Worm (Caenorhabditis elegans) whole organism, midembryonic: ENCODE measurements around the gene ssq-2.
"Not testable (repeated sequence)": the region's sequence is repeated elsewhere in the genome, so short reads cannot be mapped to it uniquely, and the experiment has no call there.

ENCODE experiments used
- T22C8.4 ChIP-seq: fragments of 200-800 bp; sonication (Bioruptor generic); IDR thresholded peaks from 2 replicates; pipeline ENCODE4 v1.3.6; 2022; ENCODE audit warnings: missing genetic modification characterization, missing compliant biosample characterization
- cog-1 ChIP-seq: sonication (generic microtip); optimal IDR thresholded peaks from 2 replicates; lab custom pipeline; 2016; ENCODE audit warnings: missing genetic modification characterization, missing compliant biosample characterization
- flt-1 ChIP-seq: fragments of 200-800 bp; sonication (Bioruptor generic); IDR thresholded peaks from 2 replicates; pipeline ENCODE4 v1.3.6; 2022; ENCODE audit warnings: missing genetic modification characterization, missing compliant biosample characterization
- klf-2 ChIP-seq: fragments of 200-800 bp; sonication (Bioruptor generic); conservative IDR thresholded peaks from 2 replicates; pipeline ENCODE4 v1.3.6; 2022; ENCODE audit warnings: missing genetic modification reagents, missing genetic modification characterization, missing compliant biosample characterization
- med-1 ChIP-seq: sonication (generic microtip); optimal IDR thresholded peaks from 2 replicates; lab custom pipeline; 2017; ENCODE audit warnings: missing genetic modification characterization, mild to moderate bottlenecking, missing compliant biosample characterization, antibody characterized with exemption, missing genetic modification reagents; ENCODE audit not compliant: insufficient read depth
- ref-1 ChIP-seq: fragments of 200-800 bp; sonication (Bioruptor generic); conservative IDR thresholded peaks from 2 replicates; pipeline ENCODE4 v1.3.6; 2022; ENCODE audit warnings: missing genetic modification reagents, missing genetic modification characterization, missing compliant biosample characterization
- tab-1 ChIP-seq: fragments of 200-800 bp; sonication (Bioruptor generic); IDR thresholded peaks from 2 replicates; pipeline ENCODE4 v1.3.6; 2022; ENCODE audit warnings: missing genetic modification characterization, missing compliant biosample characterization
- ztf-23 ChIP-seq: fragments of 200-800 bp; sonication (Bioruptor generic); IDR thresholded peaks from 2 replicates; pipeline ENCODE4 v1.3.6; 2022; ENCODE audit warnings: missing genetic modification reagents, missing genetic modification characterization, missing compliant biosample characterization
- ztf-29 ChIP-seq: fragments of 200-800 bp; sonication (Bioruptor generic); IDR thresholded peaks from 2 replicates; pipeline ENCODE4 v1.3.6; 2022; ENCODE audit warnings: missing genetic modification reagents, missing genetic modification characterization, missing compliant biosample characterization

The ssq-2 gene

DNA sequence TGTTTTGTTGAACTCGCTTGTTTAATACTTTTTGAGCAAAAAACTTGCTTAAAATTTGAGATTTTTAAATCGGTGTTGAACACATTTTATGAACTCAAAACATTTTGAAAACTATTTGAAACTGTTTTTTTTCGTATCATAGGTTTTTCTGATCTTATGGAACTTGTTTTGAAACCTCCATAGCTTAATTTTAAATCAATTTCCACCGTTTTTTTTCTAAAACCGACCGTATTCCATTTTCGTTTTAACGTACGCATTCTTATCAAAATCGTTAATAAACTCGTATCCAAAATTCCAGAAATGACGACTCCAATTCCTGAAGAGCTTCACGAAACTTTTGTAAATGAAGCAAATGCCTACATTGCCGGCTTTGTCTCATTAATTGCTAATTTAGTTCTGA is 12.4 kb downstream of the ssq-2 start, which contains the start of gene srm-2:
TSS of gene srm-2 (plus strand) at position 301 of the 400 bp plus-strand sequence.
- no peak for TF ChIP-seq ztf-23 (GFP tag; lab: Robert Waterston, UW)
- no peak for TF ChIP-seq med-1
- TF ChIP-seq klf-2 (GFP tag; lab: Robert Waterston, UW), result no peak
- no peak for TF ChIP-seq T22C8.4 (GFP tag; lab: Robert Waterston, UW)
- no peak for TF ChIP-seq ref-1
- TF ChIP-seq flt-1 (GFP tag; lab: Robert Waterston, UW), result no peak
- TF ChIP-seq ztf-29 (GFP tag; lab: Robert Waterston, UW), result no peak
- no peak for TF ChIP-seq cog-1 (tag; lab: Kevin White, UChicago)
- TF ChIP-seq tab-1 (GFP tag; lab: Robert Waterston, UW), result no peak

ce11 chrIV:5012241-5012640 is 16.3 kb downstream of the ssq-2 start, which contains the start of gene srm-1:
srm-1 (plus strand) TSS chrIV:5012541.
- TF ChIP-seq med-1, result no peak
- TF ChIP-seq T22C8.4 (GFP tag; lab: Robert Waterston, UW), result no peak
- TF ChIP-seq cog-1 (tag; lab: Kevin White, UChicago), result no peak
- TF ChIP-seq flt-1 (GFP tag; lab: Robert Waterston, UW), result no peak
- no peak for TF ChIP-seq ztf-29 (GFP tag; lab: Robert Waterston, UW)
- no peak for TF ChIP-seq ztf-23 (GFP tag; lab: Robert Waterston, UW)
- no peak for TF ChIP-seq tab-1 (GFP tag; lab: Robert Waterston, UW)
- TF ChIP-seq klf-2 (GFP tag; lab: Robert Waterston, UW), result no peak
- no peak for TF ChIP-seq ref-1

DNA sequence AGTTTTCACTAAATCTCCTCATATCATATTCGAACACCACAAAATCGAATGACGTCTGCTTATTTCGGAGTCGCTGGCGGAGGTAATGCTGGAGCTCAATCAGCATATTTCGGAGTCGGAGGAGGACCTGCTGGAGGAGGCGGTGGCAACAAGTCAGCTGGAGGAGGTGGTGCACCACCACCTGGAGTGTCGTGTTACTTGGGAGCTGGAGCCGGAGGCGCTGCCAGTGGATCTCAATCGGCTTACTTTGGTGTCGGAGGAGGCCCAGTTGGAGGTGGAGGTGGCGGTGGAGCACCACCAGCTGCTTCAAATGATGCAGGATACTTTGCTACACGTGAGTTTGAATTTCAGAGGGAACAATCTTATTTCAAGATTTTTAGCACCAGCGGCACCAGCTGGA is 20.5 kb downstream of the ssq-2 start, which contains the start of gene ssq-4:
TSS of gene ssq-4 (plus strand) at position 19 of the 400 bp plus-strand sequence.
- TF ChIP-seq ztf-29, klf-2, ztf-23 (GFP tag; lab: Robert Waterston, UW): not testable (repeated sequence)

DNA sequence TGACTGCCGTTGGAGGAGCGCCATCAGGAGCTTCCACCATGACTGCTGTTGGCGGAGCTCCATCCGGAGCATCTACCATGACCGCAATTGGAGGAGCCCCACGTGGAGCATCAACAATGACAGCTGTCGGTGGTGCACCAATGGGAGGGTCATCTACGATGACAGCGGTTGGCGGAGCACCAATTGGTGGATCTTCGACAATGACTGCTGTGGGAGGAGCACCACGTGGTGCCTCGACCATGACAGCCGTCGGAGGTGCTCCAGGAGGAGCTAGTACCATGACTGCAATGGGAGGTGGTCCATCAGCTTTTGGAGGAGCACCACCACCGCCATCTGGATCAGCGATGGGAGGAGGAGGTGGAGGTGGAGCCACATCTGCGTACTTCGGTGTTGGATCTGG is 21.1 kb downstream of the ssq-2 start, which contains the start of gene T28H11.7:
TSS of gene T28H11.7 (minus strand) at position 101 of the 400 bp plus-strand sequence.
- TF ChIP-seq tab-1 (GFP tag; lab: Robert Waterston, UW), result 0 out of 2 replicates have a peak, but pooled peaks have one; percentile 9

ce11 chrIV:5020533-5020932 is 24.6 kb downstream of the ssq-2 start, which contains the start of gene T28H11.8:
T28H11.8 (minus strand) TSS chrIV:5020633.
- no peak for TF ChIP-seq flt-1 (GFP tag; lab: Robert Waterston, UW)
- TF ChIP-seq ref-1, result no peak
- TF ChIP-seq ztf-29 (GFP tag; lab: Robert Waterston, UW), result no peak
- TF ChIP-seq klf-2 (GFP tag; lab: Robert Waterston, UW), result no peak
- TF ChIP-seq T22C8.4 (GFP tag; lab: Robert Waterston, UW), result no peak
- no peak for TF ChIP-seq ztf-23 (GFP tag; lab: Robert Waterston, UW)
- no peak for TF ChIP-seq tab-1 (GFP tag; lab: Robert Waterston, UW)
- TF ChIP-seq cog-1 (tag; lab: Kevin White, UChicago), result no peak
- TF ChIP-seq med-1, result no peak

ce11 chrIV:5025646-5026045 is 29.7 kb downstream of the ssq-2 start, which contains the start of gene C09B9.85:
C09B9.85 (minus strand) TSS chrIV:5025746.
- TF ChIP-seq ref-1 (no peak), flt-1 (GFP tag; lab: Robert Waterston, UW) (no peak), T22C8.4 (GFP tag; lab: Robert Waterston, UW) (no peak), ztf-23 (GFP tag; lab: Robert Waterston, UW) (no peak), klf-2 (GFP tag; lab: Robert Waterston, UW) (no peak), tab-1 (GFP tag; lab: Robert Waterston, UW) (no peak), cog-1 (tag; lab: Kevin White, UChicago) (no peak), med-1 (no peak), ztf-29 (GFP tag; lab: Robert Waterston, UW) (no peak)

DNA sequence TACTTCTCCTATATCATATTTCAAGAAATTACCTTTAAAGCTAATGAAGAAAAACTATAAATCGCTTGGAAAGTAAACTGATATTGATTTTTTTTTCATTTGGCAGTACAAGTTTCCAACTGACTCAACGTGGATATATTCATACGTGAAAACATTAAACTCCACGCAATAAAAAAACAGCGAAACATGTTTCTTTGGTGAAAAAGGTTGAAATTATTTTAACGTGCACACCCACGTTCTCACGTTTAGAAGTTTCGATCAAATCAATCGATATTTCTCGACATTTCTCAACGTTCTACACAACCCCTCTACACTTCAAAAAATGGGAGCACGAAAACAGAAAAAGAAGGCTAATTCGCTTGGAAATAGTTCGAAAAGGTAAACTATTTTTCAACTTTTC is 33.0 kb downstream of the ssq-2 start, which contains the start of the genes best-6 and C09B9.2:
TSS of gene best-6 (minus strand) at position 101 of the 400 bp plus-strand sequence.
TSS of gene C09B9.2 (plus strand) at position 314 of the 400 bp plus-strand sequence.
- TF ChIP-seq flt-1 (GFP tag; lab: Robert Waterston, UW), result no peak
- no peak for TF ChIP-seq T22C8.4 (GFP tag; lab: Robert Waterston, UW)
- no peak for TF ChIP-seq tab-1 (GFP tag; lab: Robert Waterston, UW)
- no peak for TF ChIP-seq med-1
- TF ChIP-seq ztf-23 (GFP tag; lab: Robert Waterston, UW), result no peak
- TF ChIP-seq ref-1, result no peak
- TF ChIP-seq klf-2 (GFP tag; lab: Robert Waterston, UW), result no peak
- TF ChIP-seq cog-1 (tag; lab: Kevin White, UChicago), result no peak
- TF ChIP-seq ztf-29 (GFP tag; lab: Robert Waterston, UW), result no peak

ce11 chrIV:5031346-5031745 is 35.4 kb downstream of the ssq-2 start:
- TF ChIP-seq tab-1 (GFP tag; lab: Robert Waterston, UW) (no peak), ztf-23 (GFP tag; lab: Robert Waterston, UW) (no peak), med-1 (no peak), klf-2 (GFP tag; lab: Robert Waterston, UW) (no peak), ref-1 (no peak), ztf-29 (GFP tag; lab: Robert Waterston, UW) (no peak), flt-1 (GFP tag; lab: Robert Waterston, UW) (no peak), cog-1 (tag; lab: Kevin White, UChicago) (no peak), T22C8.4 (GFP tag; lab: Robert Waterston, UW) (no peak)

ce11 chrIV:5033276-5033675 is 37.3 kb downstream of the ssq-2 start, which contains the start of gene C09B9.4:
C09B9.4 (minus strand) TSS chrIV:5033376.
- no peak for TF ChIP-seq ztf-29 (GFP tag; lab: Robert Waterston, UW)
- no peak for TF ChIP-seq cog-1 (tag; lab: Kevin White, UChicago)
- no peak for TF ChIP-seq tab-1 (GFP tag; lab: Robert Waterston, UW)
- no peak for TF ChIP-seq klf-2 (GFP tag; lab: Robert Waterston, UW)
- TF ChIP-seq T22C8.4 (GFP tag; lab: Robert Waterston, UW), result no peak
- no peak for TF ChIP-seq ref-1
- no peak for TF ChIP-seq ztf-23 (GFP tag; lab: Robert Waterston, UW)
- no peak for TF ChIP-seq med-1
- no peak for TF ChIP-seq flt-1 (GFP tag; lab: Robert Waterston, UW)
